Worm (Caenorhabditis elegans) whole organism, late embryonic: ENCODE data around the gene hlh-4.

Experiments
- fkh-6 ChIP-seq: sonication (generic microtip); optimal IDR thresholded peaks from 2 replicates; lab custom pipeline; 2016; ENCODE audit warnings: missing genetic modification characterization, missing compliant biosample characterization
- pha-4 ChIP-seq: fragments of 150-350 bp; optimal IDR thresholded peaks from 2 replicates; lab custom pipeline; 2018; ENCODE audit warnings: missing biosample characterization, missing genetic modification reagents, missing genetic modification characterization
- sox-4 ChIP-seq: sonication (generic microtip); optimal IDR thresholded peaks from 2 replicates; lab custom pipeline; 2017; ENCODE audit warnings: mild to moderate bottlenecking, missing genetic modification characterization, inconsistent platforms, missing compliant biosample characterization
- unc-86 ChIP-seq: sonication (generic microtip); optimal IDR thresholded peaks from 2 replicates; lab custom pipeline; 2016; ENCODE audit warnings: missing genetic modification characterization, missing compliant biosample characterization

DNA sequence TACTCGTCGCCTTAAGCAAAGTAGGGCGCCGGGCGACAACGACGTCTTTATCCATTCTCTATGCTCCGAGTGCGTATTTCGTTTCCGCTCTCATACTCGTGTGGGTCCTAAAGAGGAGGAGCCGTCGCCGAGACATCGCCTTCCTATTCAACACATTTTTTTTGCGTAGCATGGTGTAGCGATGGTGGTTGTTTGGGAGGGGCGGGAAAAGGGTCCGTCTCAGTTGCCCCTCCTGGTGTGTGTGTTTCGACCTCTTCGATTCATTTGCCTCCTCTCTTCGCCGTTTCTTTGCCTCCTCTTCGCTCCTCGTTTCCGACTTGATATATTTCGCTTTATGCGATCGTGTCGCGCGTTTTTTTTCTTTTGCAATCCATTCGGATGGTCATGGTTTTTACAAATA, 37.1 kb downstream of the hlh-4 start:
- TF ChIP-seq sox-4 (tag; lab: Kevin White, UChicago) (no peak), pha-4 (no peak), unc-86 (tag; lab: Kevin White, UChicago) (no peak), fkh-6 (tag; lab: Kevin White, UChicago) (no peak)
